Fruit fly (Drosophila melanogaster): ENCODE data around the gene Pcyt1.

- TF ChIP-seq Sin3A (optimal IDR thresholded peaks at IDR 0.05) (no peak), insv (optimal IDR thresholded peaks at IDR 0.05) (no peak)
These were observed 56.9 kb downstream of the Pcyt1 start, which contains the start of the genes CG18170 and CG33791 for dm6 chr3L:1602833-1603128.

Data from Kc167 (cell line).